Worm (Caenorhabditis elegans): ENCODE results near the gene apc-17.

Gene apc-17

ce11 chrII:11149866-11150685, 42.1 kb downstream of the apc-17 start (continued):
- TF ChIP-seq nhr-237 (tag; optimal IDR thresholded peaks at IDR 0.05) (no peak), ceh-20 (GFP tag; IDR thresholded peaks at IDR 0.05) (no peak), nhr-77 (tag; optimal IDR thresholded peaks at IDR 0.05) (peak; percentile 98), ztf-7 (tag; optimal IDR thresholded peaks at IDR 0.05) (no peak), lin-39 (tag; optimal IDR thresholded peaks at IDR 0.05) (no peak), R02D3.7 (tag; optimal IDR thresholded peaks at IDR 0.05) (no peak), T26A8.4 (GFP tag; IDR thresholded peaks at IDR 0.05) (peak; percentile 91), lin-15B (tag; optimal IDR thresholded peaks at IDR 0.05) (no peak), unc-62 (GFP tag; optimal IDR thresholded peaks at IDR 0.05 in 1 of 2) (peak; percentile 24 to 87), unc-62 (tag; optimal IDR thresholded peaks at IDR 0.05) (no peak), skn-1 (tag; optimal IDR thresholded peaks at IDR 0.05) (no peak), Y105C5A.15 (GFP tag; IDR thresholded peaks at IDR 0.05) (peak; percentile 73; the same call in 1 of the 2 replicates), nhr-10 (tag; optimal IDR thresholded peaks at IDR 0.05) (peak; percentile 71), nhr-48 (tag; optimal IDR thresholded peaks at IDR 0.05) (peak; percentile 73), gei-8 (GFP tag; optimal IDR thresholded peaks at IDR 0.05) (peak; percentile 36), lin-13 (GFP tag; optimal IDR thresholded peaks at IDR 0.05) (no peak), cey-2 (tag; optimal IDR thresholded peaks at IDR 0.05; ENCODE audit: borderline replicate concordance, insufficient read depth) (no peak), ceh-82 (tag; optimal IDR thresholded peaks at IDR 0.05) (no peak), tag-97 (GFP tag; IDR thresholded peaks at IDR 0.05) (no peak), attf-4 (tag; optimal IDR thresholded peaks at IDR 0.05) (no peak), mdl-1 (tag; optimal IDR thresholded peaks at IDR 0.05) (no peak), ceh-44 (GFP tag; IDR thresholded peaks at IDR 0.05) (no peak), F37D6.2 (tag; optimal IDR thresholded peaks at IDR 0.05) (no peak), F44E2.7 (GFP tag; IDR thresholded peaks at IDR 0.05) (no peak), nhr-41 (GFP tag; IDR thresholded peaks at IDR 0.05) (peak; percentile 57), nhr-11 (tag; optimal IDR thresholded peaks at IDR 0.05) (no peak), unc-130 (GFP tag; optimal IDR thresholded peaks at IDR 0.05) (no peak), ctbp-1 (GFP tag; IDR thresholded peaks at IDR 0.05) (0 out of 2 replicates have a peak, but pooled peaks have one; percentile 10), snpc-4 (tag; optimal IDR thresholded peaks at IDR 0.05) (no peak), F26F4.8 (GFP tag; conservative IDR thresholded peaks at IDR 0.05) (0 out of 2 replicates have a peak, but pooled peaks have one; percentile 40), snpc-1.2 (GFP tag; IDR thresholded peaks at IDR 0.05) (0 out of 2 replicates have a peak, but pooled peaks have one; percentile 31), ZK337.2 (GFP tag; IDR thresholded peaks at IDR 0.05) (no peak), T20F7.1 (GFP tag; optimal IDR thresholded peaks at IDR 0.05) (peak; percentile 59), mdt-29 (GFP tag; IDR thresholded peaks at IDR 0.05) (0 out of 2 replicates have a peak, but pooled peaks have one; percentile 11), Y5F2A.4 (GFP tag; optimal IDR thresholded peaks at IDR 0.05) (no peak), madf-5 (GFP tag; IDR thresholded peaks at IDR 0.05) (no peak), egl-27 (tag; optimal IDR thresholded peaks at IDR 0.05) (no peak), daf-19 (GFP tag; conservative IDR thresholded peaks at IDR 0.05) (no peak), zip-11 (GFP tag; IDR thresholded peaks at IDR 0.05) (no peak), arid-1 (GFP tag; conservative IDR thresholded peaks at IDR 0.05) (peak; percentile 77; the same call in 1 of the 2 replicates), spr-3 (GFP tag; optimal IDR thresholded peaks at IDR 0.05) (no peak), ceh-28 (tag; optimal IDR thresholded peaks at IDR 0.05) (no peak), vab-7 (GFP tag; IDR thresholded peaks at IDR 0.05) (no peak), zfp-2 (tag; optimal IDR thresholded peaks at IDR 0.05) (no peak), nhr-76 (tag; optimal IDR thresholded peaks at IDR 0.05) (no peak), lsy-2 (tag; optimal IDR thresholded peaks at IDR 0.05) (peak in 1 of 2 experiments; percentile 15), ztf-11 (tag; optimal IDR thresholded peaks at IDR 0.05) (no peak), D1046.2 (GFP tag; IDR thresholded peaks at IDR 0.05) (0 out of 2 replicates have a peak, but pooled peaks have one; percentile 28), spr-1 (tag; optimal IDR thresholded peaks at IDR 0.05) (no peak), lin-38 (GFP tag; IDR thresholded peaks at IDR 0.05) (peak; percentile 73), dmd-6 (GFP tag; IDR thresholded peaks at IDR 0.05) (peak; percentile 42)

All from whole organism, L4 larva.